Worm (Caenorhabditis elegans) whole organism, L4/young adult: ENCODE results near the gene rmh-2.

Experiments used
- W03F9.2 ChIP-seq: fragments of 150-350 bp; optimal IDR thresholded peaks from 2 replicates; lab custom pipeline; 2014; ENCODE audit warnings: missing biosample characterization, missing genetic modification characterization
- dao-5 ChIP-seq: sonication (generic microtip); optimal IDR thresholded peaks from 2 replicates; lab custom pipeline; 2016; ENCODE audit warnings: missing genotype, missing genetic modification characterization, moderate library complexity, missing compliant biosample characterization
- him-1 ChIP-seq: sonication (generic microtip); optimal IDR thresholded peaks from 2 replicates; lab custom pipeline; 2016; ENCODE audit warnings: missing genotype, missing genetic modification reagents, missing genetic modification characterization, missing compliant biosample characterization

The rmh-2 gene

DNA sequence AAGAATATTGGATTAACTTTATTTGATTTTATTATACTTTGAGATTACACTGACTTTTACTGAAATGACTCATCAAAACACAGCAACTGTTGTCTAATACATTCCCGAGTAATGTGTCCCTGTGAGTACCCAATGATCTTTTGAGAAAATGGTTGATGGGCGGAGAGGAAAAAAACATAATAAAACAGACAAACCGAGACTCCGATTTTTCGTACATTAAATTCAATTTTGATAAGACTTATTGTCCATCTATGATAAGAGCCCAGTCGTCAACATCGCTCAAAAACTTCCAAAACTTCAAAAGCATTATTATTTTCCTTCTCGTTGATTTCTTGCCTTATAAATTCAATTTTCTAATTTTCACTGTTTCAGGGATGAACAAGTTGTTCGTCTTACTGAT, 20.3 kb upstream of the rmh-2 start, which contains the start of gene ttr-46:
Gene ttr-46, plus strand, starts transcription at position 373 of the 400 bp plus-strand sequence.
- TF ChIP-seq him-1 (tag; lab: Kevin White, UChicago) (no peak), dao-5 (tag; lab: Kevin White, UChicago) (no peak), W03F9.2 (tag; lab: Kevin White, UChicago) (no peak)

DNA sequence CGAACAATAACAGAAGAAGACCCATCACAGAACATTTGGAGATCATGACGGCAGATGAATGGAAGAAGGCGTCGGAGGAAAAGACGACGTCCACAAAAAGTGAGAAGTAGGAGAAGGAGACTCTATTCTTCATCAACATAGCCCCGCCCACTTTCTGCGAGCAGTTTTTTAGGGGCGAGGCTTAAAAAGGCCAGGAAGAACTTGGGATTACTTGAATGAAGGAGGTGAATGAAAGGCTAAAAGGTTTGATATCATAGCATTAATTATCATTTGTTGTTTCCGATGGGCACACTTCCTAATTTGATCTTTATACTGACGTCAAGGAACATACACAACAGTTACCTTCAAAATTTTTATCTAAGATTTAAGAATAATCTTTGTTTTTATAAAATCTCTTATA, 18.3 kb upstream of the rmh-2 start, which contains the start of gene nlp-58:
Gene nlp-58, minus strand, starts transcription at position 101 of the 400 bp plus-strand sequence.
- TF ChIP-seq dao-5 (tag; lab: Kevin White, UChicago) (no peak), him-1 (tag; lab: Kevin White, UChicago) (no peak), W03F9.2 (tag; lab: Kevin White, UChicago) (no peak)

DNA sequence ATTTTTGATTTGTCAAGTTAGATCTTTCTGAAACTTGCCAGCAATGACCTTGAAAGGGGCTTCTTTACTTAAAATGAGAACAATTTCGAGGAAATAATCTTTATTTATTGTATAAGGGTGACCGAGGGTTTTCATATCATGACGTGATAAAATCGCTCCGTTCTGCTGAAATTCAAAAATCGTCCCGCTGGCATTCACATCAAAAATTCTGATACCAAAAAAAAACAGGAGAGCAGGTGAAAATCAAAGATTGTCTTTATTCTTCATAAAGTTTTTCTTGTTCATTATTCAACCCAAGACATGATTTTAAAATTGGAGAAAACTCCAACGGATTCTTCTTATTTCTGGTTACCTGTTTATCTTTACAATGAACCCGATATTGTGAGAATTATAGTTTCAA, 13.5 kb upstream of the rmh-2 start, which contains the start of gene sre-28:
Gene sre-28, plus strand, starts transcription at position 301 of the 400 bp plus-strand sequence.
- TF ChIP-seq W03F9.2 (tag; lab: Kevin White, UChicago), result no peak
- no peak for TF ChIP-seq him-1 (tag; lab: Kevin White, UChicago)
- TF ChIP-seq dao-5 (tag; lab: Kevin White, UChicago), result no peak

DNA sequence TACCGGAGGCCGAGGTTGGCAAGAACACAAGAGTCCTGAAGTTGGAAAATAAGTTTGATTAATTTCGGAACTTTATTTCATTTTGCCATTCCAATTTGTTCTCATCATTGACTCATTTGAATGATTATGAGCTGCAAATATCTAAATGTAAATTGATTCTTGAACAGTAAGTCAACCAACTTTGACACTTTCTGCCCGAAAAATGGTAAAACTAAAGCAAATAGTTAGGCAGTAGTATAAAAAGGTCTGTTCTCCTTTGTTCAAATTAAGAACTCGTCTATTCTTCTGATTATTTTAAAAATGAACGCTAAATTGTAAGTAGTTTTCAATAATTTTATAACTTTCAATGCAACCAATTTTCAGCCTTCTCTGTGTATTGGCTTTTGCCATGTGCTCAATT, 12.5 kb upstream of the rmh-2 start, which contains the start of gene fipr-12:
Gene fipr-12, plus strand, starts transcription at position 301 of the 400 bp plus-strand sequence.
- TF ChIP-seq dao-5 (tag; lab: Kevin White, UChicago) (no peak), him-1 (tag; lab: Kevin White, UChicago) (no peak), W03F9.2 (tag; lab: Kevin White, UChicago) (no peak)

DNA sequence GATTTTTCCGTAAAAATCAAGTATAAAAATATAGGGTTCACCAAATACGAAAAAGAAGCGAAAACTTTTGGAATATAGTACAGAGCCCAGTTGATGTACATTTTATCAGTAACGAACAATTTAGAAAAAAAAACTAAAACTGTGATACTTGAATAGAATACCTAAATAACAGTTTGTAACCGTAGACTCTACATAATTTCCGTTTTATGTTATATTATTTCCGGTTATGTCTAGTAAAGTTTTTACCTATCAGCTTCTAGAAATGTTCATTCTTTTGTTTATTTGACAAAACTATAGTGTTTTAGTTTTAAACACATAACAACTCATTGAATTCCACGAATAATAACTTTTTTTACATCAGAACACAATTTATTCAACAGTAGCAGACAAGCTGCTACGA, 6.9 kb upstream of the rmh-2 start, which contains the start of gene srj-33:
Gene srj-33, minus strand, starts transcription at position 101 of the 400 bp plus-strand sequence.
- no peak for TF ChIP-seq him-1 (tag; lab: Kevin White, UChicago)
- no peak for TF ChIP-seq W03F9.2 (tag; lab: Kevin White, UChicago)
- no peak for TF ChIP-seq dao-5 (tag; lab: Kevin White, UChicago)

DNA sequence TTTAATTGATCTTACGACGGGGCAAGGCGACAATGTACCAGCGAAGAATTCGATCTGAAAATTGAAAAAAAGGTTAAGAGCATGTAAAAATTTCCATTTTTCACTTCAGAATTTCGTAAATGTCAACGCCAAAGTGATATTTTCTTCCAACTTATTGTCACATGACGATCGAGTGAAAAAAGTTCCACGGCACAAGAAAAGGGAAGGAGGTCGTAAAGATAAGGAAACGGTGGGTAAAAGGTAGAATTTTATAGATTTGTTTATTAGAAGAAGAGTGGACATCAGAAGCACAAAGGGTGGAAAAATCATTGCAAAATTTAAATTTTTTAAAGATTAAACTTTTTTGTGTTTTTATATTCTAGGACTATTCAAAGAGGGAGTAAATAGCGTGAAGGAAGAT, 2.6 kb downstream of the rmh-2 start:
- no peak for TF ChIP-seq him-1 (tag; lab: Kevin White, UChicago)

DNA sequence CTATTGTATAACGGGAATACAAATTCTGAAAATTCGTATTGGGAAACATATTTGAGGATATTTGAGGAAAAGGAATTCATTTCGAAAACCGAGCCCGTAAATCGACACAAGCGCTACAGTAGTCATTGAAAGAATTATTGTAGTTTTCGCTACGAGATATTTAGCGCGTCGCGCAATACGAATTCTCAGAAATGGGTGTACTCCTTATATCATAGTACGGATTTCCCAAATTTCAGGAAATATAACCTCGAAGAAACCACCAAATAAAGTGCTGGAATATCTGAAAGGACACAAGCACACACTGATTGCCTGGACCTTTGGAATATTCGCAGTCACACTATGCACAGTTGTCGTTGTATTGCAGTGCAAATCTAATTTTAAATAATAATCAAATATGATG, 3.2 kb downstream of the rmh-2 start:
- TF ChIP-seq dao-5 (tag; lab: Kevin White, UChicago) (no peak), W03F9.2 (tag; lab: Kevin White, UChicago) (no peak), him-1 (tag; lab: Kevin White, UChicago) (no peak)

DNA sequence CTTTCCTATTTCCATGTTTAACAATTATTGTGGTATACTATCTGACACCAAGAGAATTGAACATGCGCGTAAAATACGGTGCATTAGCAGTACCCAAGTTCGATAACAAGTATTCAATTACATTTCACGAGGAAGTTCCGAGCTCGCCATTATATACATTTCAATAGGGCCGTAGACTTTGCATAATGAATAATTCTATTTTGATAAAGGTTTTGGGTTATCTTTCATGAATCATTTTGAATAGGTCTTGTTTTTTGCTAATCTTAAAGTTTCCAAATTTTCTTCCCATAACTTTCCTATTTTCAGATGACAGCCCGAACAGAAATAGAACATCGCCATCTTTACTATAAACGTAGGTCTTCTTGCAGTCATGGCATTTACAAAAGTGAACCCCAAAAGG, 4.3 kb downstream of the rmh-2 start, which contains the start of gene C50H2.13:
Gene C50H2.13, plus strand, starts transcription at position 301 of the 400 bp plus-strand sequence.
- no peak for TF ChIP-seq him-1 (tag; lab: Kevin White, UChicago)
- TF ChIP-seq dao-5 (tag; lab: Kevin White, UChicago), result no peak
- TF ChIP-seq W03F9.2 (tag; lab: Kevin White, UChicago), result no peak

DNA sequence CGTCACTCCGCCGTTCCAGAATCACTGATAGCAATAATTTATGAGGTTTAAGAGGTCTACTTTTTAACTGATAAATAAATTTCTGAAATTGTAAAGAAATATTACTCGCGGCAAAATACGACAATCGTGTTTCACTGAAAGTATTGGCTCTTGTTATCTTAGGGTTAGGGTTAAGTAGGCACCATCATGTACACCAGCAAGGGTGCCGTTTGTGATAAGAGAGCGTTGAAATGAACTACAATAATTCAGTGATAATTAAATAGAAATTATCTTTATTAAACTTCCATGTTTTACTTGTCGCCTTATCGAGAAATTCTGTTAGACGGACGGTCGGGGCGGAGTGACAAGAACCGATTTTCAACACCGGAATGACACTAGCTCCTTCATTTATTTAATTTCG, 4.9 kb downstream of the rmh-2 start:
- no peak for TF ChIP-seq dao-5 (tag; lab: Kevin White, UChicago)
- no peak for TF ChIP-seq him-1 (tag; lab: Kevin White, UChicago)
- TF ChIP-seq W03F9.2 (tag; lab: Kevin White, UChicago), result no peak

DNA sequence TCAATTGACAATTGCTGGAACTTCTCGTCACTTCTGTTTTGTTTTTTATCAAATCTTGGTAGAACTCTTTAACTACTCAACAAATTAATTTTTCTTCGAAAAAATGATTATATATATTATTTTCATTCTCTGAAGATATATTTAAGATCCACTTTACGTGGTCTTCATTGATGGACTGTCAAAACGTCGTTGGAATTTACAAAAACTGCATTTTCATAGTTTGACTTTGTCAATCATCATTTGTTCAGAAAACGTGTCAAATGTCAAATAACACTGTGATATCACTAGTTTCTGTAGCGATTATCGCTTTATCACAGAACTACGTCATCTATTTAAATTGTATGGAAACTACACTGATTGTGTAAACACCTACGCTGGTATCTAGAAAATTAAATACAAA, 6.2 kb downstream of the rmh-2 start:
- TF ChIP-seq dao-5 (tag; lab: Kevin White, UChicago) (no peak), W03F9.2 (tag; lab: Kevin White, UChicago) (no peak), him-1 (tag; lab: Kevin White, UChicago) (no peak)

DNA sequence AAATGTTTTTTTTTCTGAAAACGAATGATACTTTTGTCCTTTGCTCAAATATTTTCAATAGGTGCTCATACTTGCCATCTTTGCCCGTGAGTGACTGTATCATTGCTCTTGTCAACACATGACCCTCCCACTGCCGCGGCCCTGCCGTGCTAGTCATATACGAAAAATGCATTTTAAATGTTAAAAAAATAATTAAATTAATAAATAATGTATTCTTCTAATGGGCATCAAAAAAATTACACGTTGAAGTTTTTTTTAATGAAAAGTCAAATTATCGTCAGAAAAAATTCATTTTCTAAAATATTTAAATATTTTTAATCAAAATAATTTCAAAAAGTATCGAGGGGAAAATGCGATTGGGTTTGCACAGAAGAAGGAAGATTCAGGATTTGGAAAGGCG, 8.1 kb downstream of the rmh-2 start, which contains the start of gene C50H2.7:
Gene C50H2.7, plus strand, starts transcription at position 301 of the 400 bp plus-strand sequence.
- TF ChIP-seq W03F9.2 (tag; lab: Kevin White, UChicago) (no peak), him-1 (tag; lab: Kevin White, UChicago) (no peak), dao-5 (tag; lab: Kevin White, UChicago) (no peak)

DNA sequence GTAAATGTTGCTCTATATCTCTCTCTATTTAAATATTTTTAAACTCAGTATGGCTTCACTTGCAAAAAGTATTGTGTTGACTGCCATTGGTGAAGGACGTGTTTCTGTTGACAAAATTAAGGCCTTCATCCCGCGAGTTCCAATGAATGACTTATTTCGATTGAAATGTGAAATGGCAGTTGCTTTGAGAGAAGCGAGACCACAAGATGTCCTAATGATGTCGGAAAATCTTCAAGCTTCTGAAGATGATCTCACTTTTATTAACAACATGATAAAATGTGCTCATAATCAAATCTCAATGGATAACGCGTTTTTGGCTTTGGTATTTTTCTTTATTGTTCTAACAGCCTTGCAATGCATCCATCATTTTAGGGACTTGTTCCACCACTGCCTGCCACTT, 9.3 kb downstream of the rmh-2 start, which contains the start of gene ceh-75:
Gene ceh-75, plus strand, starts transcription at position 50 of the 400 bp plus-strand sequence.
- TF ChIP-seq W03F9.2 (tag; lab: Kevin White, UChicago) (no peak), him-1 (tag; lab: Kevin White, UChicago) (no peak), dao-5 (tag; lab: Kevin White, UChicago) (no peak)

DNA sequence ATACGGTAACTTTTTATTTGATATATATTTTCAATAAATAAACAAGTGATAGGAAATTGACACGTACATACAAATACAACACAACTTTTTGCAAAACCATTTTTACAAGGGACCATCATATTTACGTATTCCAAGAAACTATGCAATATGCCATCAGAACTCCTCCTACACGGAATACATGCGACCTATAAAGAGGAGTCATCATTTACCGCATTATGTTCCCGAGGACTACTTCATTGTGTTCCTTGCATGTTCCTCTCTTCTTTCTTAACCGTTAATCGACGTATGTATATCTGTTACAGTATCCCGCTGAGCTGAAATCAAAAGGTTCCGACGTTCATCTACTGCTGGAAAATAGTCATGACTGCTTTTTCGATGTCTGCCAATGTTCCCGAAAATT, 12.2 kb downstream of the rmh-2 start, which contains the start of gene C50H2.5:
Gene C50H2.5, plus strand, starts transcription at position 301 of the 400 bp plus-strand sequence.
- no peak for TF ChIP-seq him-1 (tag; lab: Kevin White, UChicago)
- no peak for TF ChIP-seq W03F9.2 (tag; lab: Kevin White, UChicago)
- no peak for TF ChIP-seq dao-5 (tag; lab: Kevin White, UChicago)

DNA sequence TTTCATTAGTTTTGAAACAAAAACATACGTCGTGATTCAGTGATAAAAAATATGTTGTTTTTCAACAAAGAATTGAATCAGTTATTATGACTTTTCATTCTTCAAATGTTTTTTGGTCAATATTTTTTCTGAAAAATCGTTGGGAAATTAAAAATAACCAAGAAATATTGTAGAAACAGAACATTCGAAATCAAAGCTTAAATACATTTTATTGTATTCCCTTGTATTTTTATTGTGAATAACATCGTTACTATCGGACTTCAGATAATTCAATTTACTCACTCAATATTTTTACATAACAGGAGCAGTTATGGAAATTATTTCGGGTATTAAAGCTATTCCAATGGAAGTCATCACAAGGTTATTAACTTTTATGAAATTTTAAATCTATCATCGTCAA, 13.9 kb downstream of the rmh-2 start, which contains the start of gene C50H2.4:
Gene C50H2.4, plus strand, starts transcription at position 301 of the 400 bp plus-strand sequence.
- TF ChIP-seq him-1 (tag; lab: Kevin White, UChicago) (no peak), dao-5 (tag; lab: Kevin White, UChicago) (no peak), W03F9.2 (tag; lab: Kevin White, UChicago) (no peak)
